Worm (Caenorhabditis elegans): Measurements from ENCODE around the gene srd-68.

ce11 chrV:16879532-16879931 is 23.1 kb downstream of the srd-68 start:
- TF ChIP-seq nhr-23 (tag; optimal IDR thresholded peaks at IDR 0.05): no peak
- no peak for TF ChIP-seq fkh-10 (GFP tag; optimal IDR thresholded peaks at IDR 0.05)
- TF ChIP-seq egl-27 (tag; optimal IDR thresholded peaks at IDR 0.05): no peak
- no peak for TF ChIP-seq ama-1 (optimal IDR thresholded peaks at IDR 0.05)
- TF ChIP-seq nhr-77 (tag; optimal IDR thresholded peaks at IDR 0.05): no peak
- no peak for TF ChIP-seq zag-1 (tag; optimal IDR thresholded peaks at IDR 0.05)
- TF ChIP-seq tbx-2 (tag; optimal IDR thresholded peaks at IDR 0.05): no peak
- TF ChIP-seq nhr-237 (tag; optimal IDR thresholded peaks at IDR 0.05): no peak
- no peak for TF ChIP-seq nhr-76 (tag; optimal IDR thresholded peaks at IDR 0.05)
- TF ChIP-seq pha-4 (tag; optimal IDR thresholded peaks at IDR 0.05): no peak
- no peak for TF ChIP-seq nfya-1 (tag; optimal IDR thresholded peaks at IDR 0.05; ENCODE audit: insufficient read depth)

Data from whole organism, L3 larva.